Fruit fly (Drosophila melanogaster) whole organism, embryonic: ENCODE measurements around the gene CG13481.
A peak's percentile ranks its signal among the peaks of the same experiment; 100 is the strongest.

ENCODE experiments used
- CG10147 ChIP-seq: fragments of 200-800 bp; sonication (Bioruptor generic); optimal IDR thresholded peaks from 2 replicates; lab custom pipeline; 2019; ENCODE audit warnings: missing biosample characterization, mild to moderate bottlenecking, missing genetic modification characterization, moderate library complexity
- CG10654 ChIP-seq: fragments of 200-800 bp; sonication (Bioruptor generic); optimal IDR thresholded peaks from 2 replicates; lab custom pipeline; 2016; ENCODE audit warnings: missing biosample characterization, missing genetic modification characterization
- CG11504 ChIP-seq: fragments of 200-800 bp; sonication (Bioruptor generic); optimal IDR thresholded peaks from 3 replicates; lab custom pipeline; 2019; ENCODE audit warnings: missing biosample characterization, mild to moderate bottlenecking, missing genetic modification characterization, moderate library complexity
- CG13624 ChIP-seq: fragments of 200-800 bp; sonication (Bioruptor generic); optimal IDR thresholded peaks from 2 replicates; lab custom pipeline; 2016; ENCODE audit warnings: missing biosample characterization, missing genetic modification characterization
- CG1603 ChIP-seq: fragments of 200-800 bp; sonication (Bioruptor generic); optimal IDR thresholded peaks from 2 replicates; lab custom pipeline; 2019; ENCODE audit warnings: missing biosample characterization, mild to moderate bottlenecking, missing genetic modification characterization, moderate library complexity
- CG16815 ChIP-seq: fragments of 200-800 bp; sonication (Bioruptor generic); optimal IDR thresholded peaks from 3 replicates; lab custom pipeline; 2017; ENCODE audit warnings: missing biosample characterization, mild to moderate bottlenecking, missing genetic modification characterization
- CG17361 ChIP-seq: fragments of 200-800 bp; sonication (Bioruptor generic); IDR thresholded peaks from 3 replicates; pipeline ENCODE4 v1.3.6; 2022; ENCODE audit warnings: missing biosample characterization, missing genetic modification characterization
- CG17829 ChIP-seq: fragments of 200-800 bp; optimal IDR thresholded peaks from 2 replicates; lab custom pipeline; 2019; ENCODE audit warnings: missing biosample characterization, mild to moderate bottlenecking, missing genetic modification characterization, moderate library complexity
- CG18011 ChIP-seq: fragments of 200-800 bp; sonication (Bioruptor generic); optimal IDR thresholded peaks from 2 replicates; lab custom pipeline; 2017; ENCODE audit warnings: missing biosample characterization, missing genetic modification characterization, mild to moderate bottlenecking, moderate library complexity, missing genotype
- CG18619 ChIP-seq: fragments of 200-800 bp; sonication (Bioruptor generic); optimal IDR thresholded peaks from 3 replicates; lab custom pipeline; 2017; ENCODE audit warnings: missing biosample characterization, mild to moderate bottlenecking, missing genetic modification characterization
- CG2120 ChIP-seq: fragments of 200-800 bp; sonication (Bioruptor generic); optimal IDR thresholded peaks from 3 replicates; lab custom pipeline; 2016; ENCODE audit warnings: missing biosample characterization, missing genetic modification characterization
- CG8089 ChIP-seq: fragments of 200-800 bp; sonication (Bioruptor generic); optimal IDR thresholded peaks from 3 replicates; lab custom pipeline; 2016; ENCODE audit warnings: missing biosample characterization, missing genetic modification characterization
- CG8290 ChIP-seq, 3 experiments: fragments of 200-800 bp; sonication (Bioruptor generic); optimal IDR thresholded peaks; 2 replicates each; lab custom pipeline; 2016 to 2019; ENCODE audit warnings: missing biosample characterization in 3 of 3, missing genetic modification characterization in 3 of 3, mild to moderate bottlenecking in 2 of 3, moderate library complexity in 1 of 3
- CTCF ChIP-seq: fragments of 200-800 bp; sonication (Bioruptor generic); optimal IDR thresholded peaks from 2 replicates; lab custom pipeline; 2017; ENCODE audit warnings: missing biosample characterization, mild to moderate bottlenecking, missing genetic modification characterization, moderate library complexity
- Ets65A ChIP-seq: fragments of 200-800 bp; sonication (Bioruptor generic); peaks from one replicate; lab custom pipeline; 2016; ENCODE audit warnings: missing biosample characterization, missing genetic modification characterization
- HmgD ChIP-seq: fragments of 200-800 bp; sonication (Bioruptor generic); optimal IDR thresholded peaks from 3 replicates; lab custom pipeline; 2016; ENCODE audit warnings: missing biosample characterization, missing genetic modification characterization
- Lhr ChIP-seq: fragments of 200-800 bp; sonication (Bioruptor generic); optimal IDR thresholded peaks from 3 replicates; lab custom pipeline; 2017; ENCODE audit warnings: mild to moderate bottlenecking, missing biosample characterization, missing genetic modification reagents, missing genetic modification characterization
- Med ChIP-seq: fragments of 200-800 bp; sonication (Bioruptor generic); peaks from one replicate; lab custom pipeline; 2016; ENCODE audit warnings: missing biosample characterization, missing genetic modification characterization, mild to moderate bottlenecking, inconsistent platforms, moderate library complexity
- Opbp ChIP-seq: fragments of 200-800 bp; sonication (Bioruptor generic); IDR thresholded peaks from 3 replicates; pipeline ENCODE4 v1.3.6; 2022; ENCODE audit warnings: missing biosample characterization, missing genetic modification characterization; ENCODE audit not compliant: partially characterized antibody
- Sry-β ChIP-seq: fragments of 200-800 bp; sonication (Bioruptor generic); optimal IDR thresholded peaks from 2 replicates; lab custom pipeline; 2018; ENCODE audit warnings: missing biosample characterization, mild to moderate bottlenecking, missing genetic modification characterization, moderate library complexity
- cad ChIP-seq: fragments of >200 bp; optimal IDR thresholded peaks from 2 replicates; lab custom pipeline; 2017; ENCODE audit warnings: missing biosample characterization, missing genetic modification characterization
- chif ChIP-seq, 2 experiments: fragments of 200-800 bp; sonication (Bioruptor generic); optimal IDR thresholded peaks; 3 replicates each; lab custom pipeline; 2016; ENCODE audit warnings: missing biosample characterization in 2 of 2, missing genetic modification characterization in 2 of 2
- ci ChIP-seq: fragments of 200-800 bp; sonication (Bioruptor generic); IDR thresholded peaks from 3 replicates; pipeline ENCODE4 v1.3.6; 2022; ENCODE audit warnings: missing biosample characterization, missing genetic modification characterization
- h ChIP-seq: fragments of >200 bp; optimal IDR thresholded peaks from 2 replicates; lab custom pipeline; 2017
- onecut ChIP-seq: fragments of 200-800 bp; sonication (Bioruptor generic); IDR thresholded peaks from 2 replicates; pipeline ENCODE4 v1.3.6; 2022; ENCODE audit warnings: missing biosample characterization, missing genetic modification characterization
- sc ChIP-seq, 3 experiments: fragments of >200 bp in 2 of 3; fragments of 200-800 bp in 1 of 3; sonication (Bioruptor generic) in 1 of 3; optimal IDR thresholded peaks; 2 replicates in 2 of 3; 3 replicates in 1 of 3; lab custom pipeline; 2017; ENCODE audit warnings: mild to moderate bottlenecking in 1 of 3, missing biosample characterization in 1 of 3, missing genetic modification characterization in 1 of 3, missing genetic modification reagents in 1 of 3
- sens ChIP-seq: fragments of 200-800 bp; sonication (Bioruptor generic); peaks from one replicate; lab custom pipeline; 2016; ENCODE audit warnings: missing biosample characterization, missing genetic modification characterization
- stwl ChIP-seq: fragments of 200-800 bp; sonication (Bioruptor generic); optimal IDR thresholded peaks from 3 replicates; lab custom pipeline; 2018; ENCODE audit warnings: missing biosample characterization, mild to moderate bottlenecking, missing genetic modification characterization, moderate library complexity
- tin ChIP-seq: fragments of 200-800 bp; sonication (Bioruptor generic); optimal IDR thresholded peaks from 3 replicates; lab custom pipeline; 2016; ENCODE audit warnings: missing biosample characterization, missing genetic modification characterization
- tio ChIP-seq: fragments of 200-800 bp; sonication (Bioruptor generic); optimal IDR thresholded peaks from 2 replicates; lab custom pipeline; 2017; ENCODE audit warnings: missing biosample characterization, missing genetic modification characterization, inconsistent platforms
- trem ChIP-seq: fragments of 200-800 bp; optimal IDR thresholded peaks from 3 replicates; lab custom pipeline; 2019; ENCODE audit warnings: missing biosample characterization, mild to moderate bottlenecking, missing genetic modification characterization, moderate library complexity
- zen ChIP-seq: fragments of 200-800 bp; sonication (Bioruptor generic); optimal IDR thresholded peaks from 3 replicates; lab custom pipeline; 2018; ENCODE audit warnings: missing biosample characterization, mild to moderate bottlenecking, missing genetic modification characterization, moderate library complexity
- zfh1 ChIP-seq: fragments of 200-800 bp; sonication (Bioruptor generic); IDR thresholded peaks from 3 replicates; pipeline ENCODE4 v1.3.6; 2022; ENCODE audit warnings: missing biosample characterization, missing genetic modification characterization

Gene CG13481

DNA sequence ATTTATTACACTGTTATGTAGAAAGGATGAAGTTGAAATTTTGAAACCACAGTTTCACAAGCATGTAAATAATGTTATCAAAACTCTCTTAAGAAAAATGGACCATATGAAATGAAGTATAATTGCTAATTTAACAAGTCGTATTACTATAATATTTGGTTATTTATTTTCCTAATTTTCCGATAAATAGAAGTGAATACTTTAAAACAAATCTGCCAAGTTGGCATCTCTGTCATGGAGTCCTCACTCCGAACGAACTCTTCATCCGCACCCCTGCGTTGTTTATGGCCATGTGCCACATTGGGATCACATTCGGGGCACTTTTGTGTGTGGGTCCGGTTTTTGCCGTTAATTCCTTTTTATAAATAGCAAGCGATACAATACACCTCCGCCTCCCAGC lies 30.4 kb upstream of the CG13481 start:
- TF ChIP-seq cad (GFP tag; lab: Kevin White, UChicago) (peak; percentile 21), HmgD (GFP tag; lab: Kevin White, UChicago) (no peak), onecut (GFP tag; lab: Robert Waterston, UW) (no peak), trem (tag; lab: Kevin White, UChicago) (peak; percentile 82), Sry-β (GFP tag; lab: Kevin White, UChicago) (peak; percentile 52), zfh1 (GFP tag; lab: Robert Waterston, UW) (0 out of 3 replicates have a peak, but pooled peaks have one; percentile 23), stwl (tag; lab: Kevin White, UChicago) (peak; percentile 64), CG10147 (no peak), CG11504 (tag; lab: Kevin White, UChicago) (peak; percentile 65)

dm6 chr3L:14397020-14397602 lies 27.6 kb upstream of the CG13481 start:
- TF ChIP-seq CTCF (GFP tag; lab: Kevin White, UChicago) (peak; percentile 91), CG16815 (no peak), sens (GFP tag; lab: Kevin White, UChicago) (peak; percentile 4), CG17361 (GFP tag; lab: Robert Waterston, UW) (peak; percentile 25; the same call in 1 of the 3 replicates), CG11504 (tag; lab: Kevin White, UChicago) (peak; percentile 30), ci (no peak), stwl (tag; lab: Kevin White, UChicago) (peak; percentile 84)

DNA sequence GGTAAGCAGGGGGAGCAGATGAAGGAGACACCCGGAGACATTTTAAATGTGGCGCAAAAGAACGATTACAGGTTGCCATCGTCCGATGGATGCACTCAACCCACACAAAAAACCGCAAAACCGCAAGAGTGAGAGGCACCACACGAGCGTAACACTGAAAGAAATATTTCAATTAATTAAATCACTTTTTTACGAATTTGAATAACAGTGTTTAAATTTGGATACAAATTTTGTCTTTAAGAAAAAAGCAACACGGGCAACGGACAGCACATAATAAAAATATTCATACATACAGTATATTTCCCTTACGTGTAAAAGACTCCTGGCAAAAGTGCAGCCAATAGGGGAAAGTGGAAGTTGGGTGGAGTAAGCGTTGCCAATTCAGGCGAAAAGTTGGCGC lies 19.7 kb upstream of the CG13481 start:
- no peak for TF ChIP-seq CG17829 (tag; lab: Kevin White, UChicago)
- TF ChIP-seq sens (GFP tag; lab: Kevin White, UChicago), result peak; percentile 53

DNA sequence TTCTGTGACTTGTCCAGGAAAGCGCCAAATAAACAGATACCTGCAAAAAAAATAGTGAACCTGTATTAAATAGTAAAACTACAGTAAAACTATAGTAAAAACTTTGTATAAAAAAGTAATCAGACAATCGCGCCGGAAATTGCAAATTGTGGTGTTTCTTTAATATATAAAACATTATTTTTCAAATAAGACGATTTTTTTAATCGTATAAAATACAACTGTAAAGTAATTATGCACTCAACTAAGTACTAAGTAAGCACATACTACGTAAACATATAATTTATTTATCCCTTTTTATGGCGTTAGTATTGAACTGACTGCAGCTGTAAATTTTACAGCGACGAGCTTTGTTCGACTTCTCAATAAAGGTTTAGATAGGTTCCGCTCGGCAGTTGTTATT lies 12.0 kb upstream of the CG13481 start, which contains the start of gene CG43120:
CG43120 (plus strand) TSS at position 391 of the 400 bp plus-strand sequence.
- peak; percentile 11 for TF ChIP-seq tio (GFP tag; lab: Kevin White, UChicago)
- no peak for TF ChIP-seq Lhr
- no peak for TF ChIP-seq CG8089
- TF ChIP-seq CG18619 (GFP tag; lab: Kevin White, UChicago), result no peak
- TF ChIP-seq CG8290 (GFP tag; optimal IDR thresholded peaks at IDR 0.05; lab: Kevin White, UChicago), result no peak
- TF ChIP-seq CG8290 (tag; optimal IDR thresholded peaks at IDR 0.05; lab: Kevin White, UChicago), result no peak
- no peak for TF ChIP-seq chif (GFP tag; optimal IDR thresholded peaks at IDR 0.05; lab: Kevin White, UChicago)
- peak; percentile 63 for TF ChIP-seq sens (GFP tag; lab: Kevin White, UChicago)
- peak; percentile 5 for TF ChIP-seq CG18011 (GFP tag; lab: Kevin White, UChicago)
- peak; percentile 9 for TF ChIP-seq Med (GFP tag; lab: Kevin White, UChicago)
- no peak for TF ChIP-seq sc (optimal IDR thresholded peaks at IDR 0.05; lab: Kevin White, UChicago)
- no peak for TF ChIP-seq sc (GFP tag; optimal IDR thresholded peaks at IDR 0.05; lab: Kevin White, UChicago)
- no peak for TF ChIP-seq CG10654 (GFP tag; lab: Kevin White, UChicago)
- peak; percentile 19 for TF ChIP-seq CG2120 (GFP tag; lab: Kevin White, UChicago)
- no peak for TF ChIP-seq tin (GFP tag; lab: Kevin White, UChicago)
- TF ChIP-seq h (lab: Kevin White, UChicago), result no peak
- TF ChIP-seq CG11504 (tag; lab: Kevin White, UChicago), result peak; percentile 21
- TF ChIP-seq zen (tag; lab: Kevin White, UChicago), result no peak
- no peak for TF ChIP-seq Opbp

dm6 chr3L:14375863-14376262 lies 6.4 kb upstream of the CG13481 start:
- TF ChIP-seq CG13624 (GFP tag; lab: Kevin White, UChicago) (no peak), sens (GFP tag; lab: Kevin White, UChicago) (peak; percentile 33), CG1603 (tag; lab: Kevin White, UChicago) (no peak), Ets65A (GFP tag; lab: Kevin White, UChicago) (peak; percentile 71)
